Worm (Caenorhabditis elegans) whole organism, mixed stage, embryonic: Measurements from ENCODE around the gene C29F5.1.

Source experiments
- M03D4.4 ChIP-seq: sonication (generic microtip); optimal IDR thresholded peaks from 2 replicates; lab custom pipeline; 2017; ENCODE audit warnings: mild to moderate bottlenecking, missing genetic modification characterization, missing compliant biosample characterization
- bed-3 ChIP-seq: fragments of 200-800 bp; sonication (Bioruptor generic); optimal IDR thresholded peaks from 3 replicates; lab custom pipeline; 2018; ENCODE audit warnings: mild to moderate bottlenecking, missing genetic modification characterization, moderate library complexity, missing compliant biosample characterization
- ceh-39 ChIP-seq: fragments of 150-350 bp; optimal IDR thresholded peaks from 2 replicates; lab custom pipeline; 2014; ENCODE audit warnings: missing biosample characterization, missing genetic modification characterization
- ceh-43 ChIP-seq: fragments of 200-800 bp; sonication (Bioruptor generic); optimal IDR thresholded peaks from 2 replicates; lab custom pipeline; 2018; ENCODE audit warnings: mild to moderate bottlenecking, missing genetic modification characterization, moderate library complexity, missing compliant biosample characterization
- ces-1 ChIP-seq: fragments of 150-350 bp; optimal IDR thresholded peaks from 2 replicates; lab custom pipeline; 2014; ENCODE audit warnings: missing biosample characterization, missing genetic modification reagents, missing genetic modification characterization
- cnd-1 ChIP-seq: fragments of 200-800 bp; sonication (Bioruptor generic); optimal IDR thresholded peaks from 2 replicates; lab custom pipeline; 2018; ENCODE audit warnings: mild to moderate bottlenecking, missing genetic modification characterization, missing compliant biosample characterization
- drap-1 ChIP-seq: fragments of 200-800 bp; sonication (Bioruptor generic); optimal IDR thresholded peaks from 3 replicates; lab custom pipeline; 2018; ENCODE audit warnings: mild to moderate bottlenecking, missing genetic modification characterization, missing compliant biosample characterization
- elt-1 ChIP-seq: sonication (generic microtip); optimal IDR thresholded peaks from 2 replicates; lab custom pipeline; 2017; ENCODE audit warnings: missing genetic modification characterization, mild to moderate bottlenecking, missing compliant biosample characterization, antibody characterized with exemption, moderate library complexity, borderline replicate concordance; ENCODE audit not compliant: insufficient read depth
- elt-3 ChIP-seq: fragments of 150-350 bp; optimal IDR thresholded peaks from 2 replicates; lab custom pipeline; 2014; ENCODE audit warnings: missing biosample characterization, missing genetic modification characterization
- flh-1 ChIP-seq: fragments of 200-800 bp; sonication (Bioruptor generic); optimal IDR thresholded peaks from 2 replicates; lab custom pipeline; 2018; ENCODE audit warnings: mild to moderate bottlenecking, missing genetic modification characterization, moderate library complexity, missing compliant biosample characterization
- ham-2 ChIP-seq: fragments of 200-800 bp; sonication (Bioruptor generic); optimal IDR thresholded peaks from 2 replicates; lab custom pipeline; 2018; ENCODE audit warnings: mild to moderate bottlenecking, missing genetic modification characterization, missing compliant biosample characterization
- hlh-1 ChIP-seq: fragments of 150-350 bp; optimal IDR thresholded peaks from 2 replicates; lab custom pipeline; 2014; ENCODE audit warnings: missing biosample characterization, missing genetic modification reagents, missing genetic modification characterization
- lin-13 ChIP-seq: fragments of 150-350 bp; optimal IDR thresholded peaks from 2 replicates; lab custom pipeline; 2014; ENCODE audit warnings: missing biosample characterization, missing genetic modification characterization
- lin-32 ChIP-seq: fragments of 200-800 bp; sonication (Bioruptor generic); optimal IDR thresholded peaks from 2 replicates; lab custom pipeline; 2018; ENCODE audit warnings: mild to moderate bottlenecking, missing genetic modification characterization, missing compliant biosample characterization
- lsy-2 ChIP-seq: fragments of 150-350 bp; optimal IDR thresholded peaks from 2 replicates; lab custom pipeline; 2014; ENCODE audit warnings: missing biosample characterization, missing genetic modification characterization
- mab-5 ChIP-seq: fragments of 150-350 bp; optimal IDR thresholded peaks from 2 replicates; lab custom pipeline; 2014; ENCODE audit warnings: missing biosample characterization, missing genetic modification characterization
- mep-1 ChIP-seq: fragments of 150-350 bp; optimal IDR thresholded peaks from 2 replicates; lab custom pipeline; 2017; ENCODE audit warnings: missing biosample characterization, missing genetic modification reagents, missing genetic modification characterization, inconsistent platforms
- nhr-12 ChIP-seq: fragments of 150-350 bp; optimal IDR thresholded peaks from 2 replicates; lab custom pipeline; 2014; ENCODE audit warnings: missing biosample characterization, missing genetic modification characterization
- nhr-2 ChIP-seq: fragments of 150-350 bp; optimal IDR thresholded peaks from 2 replicates; lab custom pipeline; 2014; ENCODE audit warnings: missing biosample characterization, missing genetic modification characterization
- nhr-237 ChIP-seq: fragments of 150-350 bp; optimal IDR thresholded peaks from 2 replicates; lab custom pipeline; 2014; ENCODE audit warnings: missing biosample characterization, missing genetic modification characterization
- nhr-76 ChIP-seq: sonication (generic microtip); optimal IDR thresholded peaks from 2 replicates; lab custom pipeline; 2017; ENCODE audit warnings: missing biosample characterization, missing genetic modification characterization
- pha-4 ChIP-seq: fragments of 150-350 bp; optimal IDR thresholded peaks from 2 replicates; lab custom pipeline; 2018; ENCODE audit warnings: missing biosample characterization, missing genetic modification reagents, missing genetic modification characterization
- sem-2 ChIP-seq: fragments of 200-800 bp; sonication (Bioruptor generic); optimal IDR thresholded peaks from 2 replicates; lab custom pipeline; 2018; ENCODE audit warnings: mild to moderate bottlenecking, missing genetic modification characterization, missing compliant biosample characterization
- snpc-4 ChIP-seq: fragments of 150-350 bp; optimal IDR thresholded peaks from 2 replicates; lab custom pipeline; 2014; ENCODE audit warnings: missing biosample characterization, missing genetic modification characterization
- tbx-8 ChIP-seq: fragments of 200-800 bp; sonication (Bioruptor generic); optimal IDR thresholded peaks from 2 replicates; lab custom pipeline; 2018; ENCODE audit warnings: mild to moderate bottlenecking, missing genetic modification characterization, moderate library complexity, missing compliant biosample characterization
- unc-62 ChIP-seq: fragments of 150-350 bp; optimal IDR thresholded peaks from 2 replicates; lab custom pipeline; 2014; ENCODE audit warnings: missing biosample characterization, missing genetic modification reagents, missing genetic modification characterization
- zip-8 ChIP-seq: fragments of 150-350 bp; optimal IDR thresholded peaks from 2 replicates; lab custom pipeline; 2014; ENCODE audit warnings: missing biosample characterization, missing genetic modification characterization

C29F5.1 gene

DNA sequence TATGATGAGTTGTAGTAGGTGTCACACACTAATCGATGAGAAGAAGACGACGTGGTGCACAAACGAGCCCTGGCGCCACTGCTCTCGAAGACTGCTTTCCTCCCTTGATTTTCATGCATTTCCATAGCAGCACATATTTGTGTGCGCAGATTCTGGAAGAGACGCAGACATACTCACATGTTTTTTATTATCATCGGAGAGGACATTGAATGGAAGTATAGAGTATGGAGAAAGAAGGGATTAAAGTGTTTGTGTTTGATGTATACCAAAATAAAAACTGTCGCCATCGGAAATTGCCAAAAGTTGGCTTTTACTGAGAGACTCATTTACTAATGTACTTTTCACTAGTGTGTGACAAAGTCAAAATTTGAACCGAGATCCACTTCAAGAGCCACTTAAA, 9.1 kb upstream of the C29F5.1 start, which contains the start of gene mps-1:
TSS of gene mps-1 (minus strand) at position 101 of the 400 bp plus-strand sequence.
- TF ChIP-seq mep-1 (tag; lab: Kevin White, UChicago), result no peak
- no peak for TF ChIP-seq elt-3 (tag; lab: Kevin White, UChicago)
- no peak for TF ChIP-seq ceh-39 (tag; lab: Kevin White, UChicago)
- no peak for TF ChIP-seq snpc-4
- TF ChIP-seq drap-1 (GFP tag; lab: Kevin White, UChicago), result no peak
- TF ChIP-seq, all 35 proteins: peak for 0

DNA sequence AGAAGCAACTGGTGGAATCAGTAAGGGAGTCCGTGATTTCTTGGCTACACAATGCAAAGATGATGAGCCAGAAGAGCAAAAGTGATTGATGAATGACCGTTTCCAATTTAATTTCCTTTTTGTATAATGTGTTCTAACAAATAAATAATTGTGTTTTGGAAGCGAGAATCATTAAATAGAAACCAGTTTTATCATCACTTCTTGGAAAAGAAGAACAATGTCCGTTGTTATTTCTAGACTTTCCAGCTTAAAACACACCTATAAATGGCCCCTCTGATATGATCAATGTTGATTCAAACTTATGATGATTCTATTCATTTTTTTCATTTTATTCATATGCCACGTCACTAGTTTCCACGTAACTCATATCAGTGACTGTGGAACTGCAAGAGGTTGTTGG, 2.8 kb downstream of the C29F5.1 start, which contains the start of gene C29F5.8:
TSS of gene C29F5.8 (plus strand) at position 301 of the 400 bp plus-strand sequence.
- TF ChIP-seq hlh-1 (no peak), flh-1 (no peak), nhr-2 (no peak), pha-4 (tag; lab: Kevin White, UChicago) (no peak), mep-1 (tag; lab: Kevin White, UChicago) (no peak), elt-1 (tag; lab: Kevin White, UChicago) (no peak), nhr-237 (tag; lab: Kevin White, UChicago) (no peak)
- TF ChIP-seq, all 35 proteins: peak for 0

DNA sequence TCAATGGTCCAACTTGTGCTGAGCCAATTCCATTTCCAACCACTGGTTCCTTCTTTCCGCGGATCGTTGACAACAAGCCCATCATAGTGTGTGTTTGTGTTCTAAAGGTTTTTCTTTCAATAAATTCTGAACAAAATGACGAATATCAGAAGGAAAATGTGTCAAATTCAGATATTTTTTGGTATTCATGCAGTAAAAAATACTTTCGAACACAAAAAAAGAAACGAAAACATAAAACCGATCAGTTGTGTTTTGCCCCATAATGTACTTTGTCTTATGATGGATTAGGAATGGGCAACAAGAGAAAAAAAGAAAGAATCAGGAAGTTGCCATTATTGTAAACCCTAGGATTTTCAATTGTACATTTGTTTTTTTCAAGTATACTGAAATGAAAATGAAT, 5.9 kb downstream of the C29F5.1 start, which contains the start of gene glb-10:
TSS of gene glb-10 (minus strand) at position 101 of the 400 bp plus-strand sequence.
- TF ChIP-seq zip-8 (tag; lab: Kevin White, UChicago), result no peak
- TF ChIP-seq ham-2, result no peak
- no peak for TF ChIP-seq tbx-8 (GFP tag; lab: Kevin White, UChicago)
- TF ChIP-seq elt-3 (tag; lab: Kevin White, UChicago), result no peak
- no peak for TF ChIP-seq ceh-43 (GFP tag; lab: Kevin White, UChicago)
- no peak for TF ChIP-seq bed-3 (GFP tag; lab: Kevin White, UChicago)
- no peak for TF ChIP-seq cnd-1

ce11 chrII:6311459-6311858, 8.1 kb downstream of the C29F5.1 start:
- peak; percentile 14 for TF ChIP-seq ces-1 (GFP tag; lab: Kevin White, UChicago)
- TF ChIP-seq zip-8 (tag; lab: Kevin White, UChicago), result no peak

- TF ChIP-seq nhr-237 (tag; lab: Kevin White, UChicago) (no peak), bed-3 (GFP tag; lab: Kevin White, UChicago) (no peak)
Measured at ce11 chrII:6311888-6312287, 8.6 kb downstream of the C29F5.1 start.

DNA sequence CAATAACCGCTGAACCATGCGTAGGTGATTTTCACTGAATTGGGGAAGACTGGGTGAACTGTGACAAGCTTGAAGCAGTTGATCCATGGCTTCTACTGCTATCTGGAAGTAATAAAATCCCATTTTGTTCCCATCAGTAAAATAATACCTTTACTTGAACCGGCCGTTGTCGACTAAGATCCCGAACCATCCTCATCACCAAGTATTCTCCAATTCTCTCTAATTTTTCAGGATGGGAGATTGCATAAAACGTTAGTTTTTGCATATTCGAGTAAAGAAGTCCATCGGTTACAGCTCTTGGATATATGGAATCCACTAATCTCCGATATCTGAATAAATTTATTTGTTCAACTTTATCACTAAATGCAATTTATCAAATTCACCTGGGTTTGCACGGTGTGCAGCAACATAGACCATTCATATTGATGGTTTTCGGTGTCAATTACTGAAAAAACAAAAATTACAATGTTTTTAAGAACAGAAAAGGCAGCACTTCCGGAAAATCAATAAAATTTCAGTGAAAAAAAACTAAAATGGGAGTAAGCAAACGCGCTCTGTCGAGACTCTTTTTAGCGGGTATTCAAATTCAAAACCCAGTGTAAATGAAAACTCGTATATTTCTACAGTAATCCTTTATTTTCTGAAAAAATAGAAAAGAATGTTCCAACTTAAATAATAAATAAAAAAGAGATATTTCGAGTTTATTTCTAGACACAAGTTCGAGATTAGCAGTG, 17.5 kb downstream of the C29F5.1 start, which contains the start of gene efr-3:
TSS of gene efr-3 (minus strand) at position 505 of the 734 bp plus-strand sequence.
- no peak for TF ChIP-seq zip-8 (tag; lab: Kevin White, UChicago)
- TF ChIP-seq lsy-2 (tag; lab: Kevin White, UChicago), result peak; percentile 51

- no peak for TF ChIP-seq sem-2 (GFP tag; lab: Kevin White, UChicago)
- no peak for TF ChIP-seq mab-5
- no peak for TF ChIP-seq nhr-237 (tag; lab: Kevin White, UChicago)
- no peak for TF ChIP-seq cnd-1
- TF ChIP-seq nhr-12 (tag; lab: Kevin White, UChicago), result no peak
- TF ChIP-seq mep-1 (tag; lab: Kevin White, UChicago), result no peak
- TF ChIP-seq elt-1 (tag; lab: Kevin White, UChicago), result no peak
- TF ChIP-seq lin-13, result no peak
Measured at ce11 chrII:6322081-6322480, 18.8 kb downstream of the C29F5.1 start.

- TF ChIP-seq M03D4.4 (tag; lab: Kevin White, UChicago), result no peak
- no peak for TF ChIP-seq bed-3 (GFP tag; lab: Kevin White, UChicago)
- no peak for TF ChIP-seq nhr-76 (tag; lab: Kevin White, UChicago)
- no peak for TF ChIP-seq ham-2
- no peak for TF ChIP-seq unc-62 (GFP tag; lab: Kevin White, UChicago)
- no peak for TF ChIP-seq lin-13
- TF ChIP-seq flh-1, result no peak
- no peak for TF ChIP-seq zip-8 (tag; lab: Kevin White, UChicago)
- no peak for TF ChIP-seq lin-32 (GFP tag; lab: Kevin White, UChicago)
- no peak for TF ChIP-seq ceh-43 (GFP tag; lab: Kevin White, UChicago)
- TF ChIP-seq snpc-4, result no peak
- TF ChIP-seq mep-1 (tag; lab: Kevin White, UChicago), result no peak
- no peak for TF ChIP-seq elt-1 (tag; lab: Kevin White, UChicago)
- no peak for TF ChIP-seq nhr-2
- no peak for TF ChIP-seq hlh-1
Measured at ce11 chrII:6322979-6323378, 19.7 kb downstream of the C29F5.1 start, which contains the start of gene C32D5.4. Gene C32D5.4 (minus strand): TSS chrII:6323079.
